Fruit fly (Drosophila melanogaster): ENCODE results near the gene TpnC73F.
A peak's percentile ranks its signal among the peaks of the same experiment; 100 is the strongest.

- TF ChIP-seq CG32121 (GFP tag; IDR thresholded peaks at IDR 0.05) (no peak), Ets98B (GFP tag; IDR thresholded peaks at IDR 0.05) (no peak), EcR (GFP tag; optimal IDR thresholded peaks at IDR 0.05) (peak; percentile 21), CG17806 (tag; optimal IDR thresholded peaks at IDR 0.05) (no peak), CG34367 (tag; optimal IDR thresholded peaks at IDR 0.05) (no peak), gl (tag; optimal IDR thresholded peaks at IDR 0.05) (no peak), CG12605 (GFP tag; IDR thresholded peaks at IDR 0.05) (no peak)
These were observed 44.8 kb upstream of the TpnC73F start for dm6 chr3L:17001055-17001454.

All from whole organism, pupa.